Worm (Caenorhabditis elegans) whole organism, L3 larva: Measurements from ENCODE around the gene B0432.11.

ENCODE experiments used
- ceh-82 ChIP-seq: fragments of 150-350 bp; optimal IDR thresholded peaks from 2 replicates; lab custom pipeline; 2014; ENCODE audit warnings: missing biosample characterization, missing genetic modification characterization
- daf-12 ChIP-seq: fragments of 150-350 bp; optimal IDR thresholded peaks from 2 replicates; lab custom pipeline; 2014; ENCODE audit warnings: missing biosample characterization, missing genetic modification reagents, missing genetic modification characterization
- elt-2 ChIP-seq: sonication (generic microtip); optimal IDR thresholded peaks from 2 replicates; lab custom pipeline; 2016; ENCODE audit warnings: missing genetic modification reagents, mild to moderate bottlenecking, missing genetic modification characterization, missing compliant biosample characterization
- elt-3 ChIP-seq, 3 experiments: fragments of 150-350 bp in 1 of 3; sonication (generic microtip) in 2 of 3; optimal IDR thresholded peaks; 2 replicates in 2 of 3; 4 replicates in 1 of 3; lab custom pipeline; 2014 to 2017; ENCODE audit warnings: missing biosample characterization in 3 of 3, missing genetic modification characterization in 3 of 3
- fos-1 ChIP-seq: fragments of 150-350 bp; optimal IDR thresholded peaks from 2 replicates; lab custom pipeline; 2014; ENCODE audit warnings: missing biosample characterization, missing genetic modification characterization
- nhr-28 ChIP-seq: fragments of 150-350 bp; optimal IDR thresholded peaks from 2 replicates; lab custom pipeline; 2014; ENCODE audit warnings: missing biosample characterization, missing genetic modification characterization
- skn-1 ChIP-seq: fragments of 150-350 bp; optimal IDR thresholded peaks from 2 replicates; lab custom pipeline; 2014; ENCODE audit warnings: missing biosample characterization, missing genetic modification characterization
- snpc-4 ChIP-seq: fragments of 150-350 bp; optimal IDR thresholded peaks from 2 replicates; lab custom pipeline; 2014; ENCODE audit warnings: missing biosample characterization, missing genetic modification characterization
- ztf-11 ChIP-seq: fragments of 150-350 bp; optimal IDR thresholded peaks from 2 replicates; lab custom pipeline; 2014; ENCODE audit warnings: missing biosample characterization, missing genetic modification characterization
- ztf-4 ChIP-seq: fragments of 150-350 bp; optimal IDR thresholded peaks from 2 replicates; lab custom pipeline; 2014; ENCODE audit warnings: missing biosample characterization, missing genetic modification characterization

DNA sequence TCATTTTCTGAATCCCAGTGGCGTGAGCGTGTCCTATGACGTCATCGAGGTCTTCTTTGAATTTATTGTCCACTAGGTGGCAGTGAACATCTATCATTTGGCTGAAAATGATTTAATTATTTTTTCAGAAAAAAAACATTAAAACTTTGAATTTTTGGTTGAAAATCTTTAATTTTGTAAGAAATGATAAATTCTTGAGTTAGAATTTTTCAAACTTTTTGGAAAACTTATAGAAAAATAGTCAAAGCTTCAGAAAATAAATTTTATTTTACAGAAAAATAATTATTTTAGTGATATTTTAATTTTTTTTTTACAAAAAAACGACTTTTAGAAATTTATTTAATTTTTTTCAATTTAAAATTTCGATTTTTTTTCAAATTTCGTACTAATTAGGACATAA lies 15.9 kb downstream of the B0432.11 start, which contains the start of gene B0432.8:
- TF ChIP-seq elt-3 (tag; optimal IDR thresholded peaks at IDR 0.05; lab: Kevin White, UChicago) (no peak), fos-1 (tag; lab: Kevin White, UChicago) (no peak), ztf-4 (tag; lab: Kevin White, UChicago) (no peak), ztf-11 (tag; lab: Kevin White, UChicago) (no peak), nhr-28 (tag; lab: Kevin White, UChicago) (no peak), elt-2 (tag; lab: Kevin White, UChicago) (no peak), daf-12 (tag; lab: Kevin White, UChicago) (no peak), skn-1 (tag; lab: Kevin White, UChicago) (no peak), snpc-4 (tag; lab: Kevin White, UChicago) (no peak), ceh-82 (tag; lab: Kevin White, UChicago) (no peak)
